Worm (Caenorhabditis elegans): Measurements from ENCODE around the gene gcna-1.

DNA sequence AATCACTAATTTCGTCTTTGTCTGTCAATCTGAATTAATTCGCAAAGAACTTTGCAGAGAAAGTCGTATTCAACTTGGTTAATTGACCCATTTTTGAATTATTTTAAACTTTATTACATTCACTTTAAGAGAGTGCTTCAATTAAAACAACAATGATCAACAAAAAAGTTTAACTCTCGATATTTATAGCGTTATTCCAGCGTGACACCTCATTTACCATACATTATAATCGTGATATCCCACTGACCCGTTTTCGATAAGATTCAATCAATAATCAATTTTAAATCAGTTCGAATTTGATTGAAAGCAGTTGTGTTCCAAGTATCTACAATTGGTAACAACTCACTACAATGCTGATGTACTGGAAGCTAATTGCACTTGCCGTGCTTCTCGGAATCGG is 47.9 kb upstream of the gcna-1 start, which contains the start of gene clc-10:
- no peak for TF ChIP-seq lsy-2 (tag; optimal IDR thresholded peaks at IDR 0.05)
- TF ChIP-seq nhr-77 (tag; optimal IDR thresholded peaks at IDR 0.05), result no peak
- TF ChIP-seq nhr-21 (tag; optimal IDR thresholded peaks at IDR 0.05), result no peak
- TF ChIP-seq ztf-11 (tag; optimal IDR thresholded peaks at IDR 0.05), result no peak
- TF ChIP-seq ztf-1 (GFP tag; conservative IDR thresholded peaks at IDR 0.05), result no peak
- no peak for TF ChIP-seq nhr-11 (tag; optimal IDR thresholded peaks at IDR 0.05)
- TF ChIP-seq unc-39 (tag; optimal IDR thresholded peaks at IDR 0.05), result no peak
- no peak for TF ChIP-seq fos-1 (tag; optimal IDR thresholded peaks at IDR 0.05)
- TF ChIP-seq ztf-4 (tag; optimal IDR thresholded peaks at IDR 0.05), result no peak
